Worm (Caenorhabditis elegans): ENCODE results near the gene osm-10.

ce11 chrIII:7292569-7292968 lies 49.5 kb downstream of the osm-10 start:
- TF ChIP-seq mel-28 (tag; optimal IDR thresholded peaks at IDR 0.05; ENCODE audit: borderline replicate concordance) (no peak), snpc-4 (GFP tag; optimal IDR thresholded peaks at IDR 0.05) (no peak), snpc-4 (tag; optimal IDR thresholded peaks at IDR 0.05) (no peak), unc-130 (GFP tag; optimal IDR thresholded peaks at IDR 0.05) (no peak)
